Fruit fly (Drosophila melanogaster) Kc167 (cell line): ENCODE data around the gene epsilonCOP.

Experiments used
- Myc ChIP-seq: fragments of >200 bp; optimal IDR thresholded peaks from 2 replicates; lab custom pipeline; 2017; ENCODE audit warnings: missing external identifiers
- Sin3A ChIP-seq: fragments of >200 bp; optimal IDR thresholded peaks from 2 replicates; lab custom pipeline; 2018; ENCODE audit warnings: missing external identifiers
- h ChIP-seq: fragments of >200 bp; optimal IDR thresholded peaks from 3 replicates; lab custom pipeline; 2018; ENCODE audit warnings: missing external identifiers
- insv ChIP-seq: fragments of >200 bp; optimal IDR thresholded peaks from 3 replicates; lab custom pipeline; 2018; ENCODE audit warnings: missing external identifiers
- psq ChIP-seq: fragments of >200 bp; optimal IDR thresholded peaks from 2 replicates; lab custom pipeline; 2017; ENCODE audit warnings: missing external identifiers
- ttk ChIP-seq: sonication (Bioruptor generic); optimal IDR thresholded peaks from 2 replicates; lab custom pipeline; 2017; ENCODE audit warnings: missing external identifiers

Gene epsilonCOP

dm6 chr2L:6480212-6480994 is 8.5 kb upstream of the epsilonCOP start, which contains the start of the genes Sec61alpha and Daxx:
Gene Sec61alpha (minus strand): TSS chr2L:6480575.
Gene Daxx (plus strand): TSS chr2L:6480929.
- TF ChIP-seq ttk (lab: Kevin White, UChicago) (no peak), insv (lab: Kevin White, UChicago) (no peak), h (lab: Kevin White, UChicago) (no peak), Sin3A (lab: Kevin White, UChicago) (no peak), Myc (no peak), psq (lab: Kevin White, UChicago) (no peak)

- no peak for TF ChIP-seq h (lab: Kevin White, UChicago)
- no peak for TF ChIP-seq psq (lab: Kevin White, UChicago)
- no peak for TF ChIP-seq Sin3A (lab: Kevin White, UChicago)
Observed at dm6 chr2L:6481310-6481738, 7.6 kb upstream of the epsilonCOP start.

DNA sequence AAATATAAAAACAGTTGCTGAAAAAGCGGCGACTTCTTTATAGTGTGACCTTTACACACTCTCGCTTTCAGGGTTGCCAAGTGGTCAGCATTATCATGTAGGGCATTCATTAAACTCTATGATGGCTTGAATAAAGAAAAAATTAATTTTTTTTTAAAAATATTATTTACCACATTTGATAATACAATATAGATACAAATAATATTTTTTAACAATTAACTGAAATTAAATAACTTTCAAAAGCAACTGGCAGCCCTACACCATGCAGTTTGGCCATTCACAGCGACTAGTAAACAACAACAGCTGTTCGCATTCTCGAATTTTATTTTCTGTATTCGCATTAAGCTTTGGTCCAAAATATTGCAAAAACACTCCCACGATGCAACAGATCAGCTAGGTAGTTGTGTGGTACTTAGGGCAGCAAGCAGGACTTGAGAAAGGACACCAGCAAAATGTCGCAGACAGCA is 1.9 kb downstream of the epsilonCOP start, which contains the start of the genes Phf5a and CG31638:
Phf5a (minus strand) TSS at position 61 of the 467 bp plus-strand sequence.
CG31638 (plus strand) TSS at position 279 of the 467 bp plus-strand sequence.
- TF ChIP-seq insv (lab: Kevin White, UChicago): no peak
- TF ChIP-seq ttk (lab: Kevin White, UChicago): no peak
- no peak for TF ChIP-seq h (lab: Kevin White, UChicago)
- no peak for TF ChIP-seq Sin3A (lab: Kevin White, UChicago)
- no peak for TF ChIP-seq Myc
- TF ChIP-seq psq (lab: Kevin White, UChicago): no peak

DNA sequence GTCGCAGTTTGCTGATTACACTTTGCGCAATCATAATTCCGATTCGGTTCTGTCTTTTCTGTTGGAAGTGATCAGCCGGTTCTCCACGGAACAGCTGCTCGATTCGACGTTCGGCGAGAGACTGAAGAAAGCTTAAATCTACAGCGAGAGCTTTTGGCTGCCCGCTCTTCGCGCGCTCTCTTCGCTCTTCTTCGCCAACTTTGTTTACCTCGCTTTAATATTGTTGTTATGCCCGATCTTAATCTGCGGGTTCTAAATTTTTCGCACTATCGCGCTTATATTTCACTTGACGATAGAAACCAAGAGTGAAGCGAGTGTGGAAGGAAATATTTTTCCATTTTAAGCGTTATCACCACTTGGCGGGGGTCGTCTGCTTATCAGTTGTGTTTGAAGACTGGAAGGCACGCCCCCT is 5.5 kb downstream of the epsilonCOP start, which contains the start of gene CG9547:
CG9547 (minus strand) TSS at position 128 of the 412 bp plus-strand sequence.
- TF ChIP-seq psq (lab: Kevin White, UChicago) (no peak), h (lab: Kevin White, UChicago) (no peak), insv (lab: Kevin White, UChicago) (no peak), Sin3A (lab: Kevin White, UChicago) (no peak), Myc (no peak), ttk (lab: Kevin White, UChicago) (no peak)

DNA sequence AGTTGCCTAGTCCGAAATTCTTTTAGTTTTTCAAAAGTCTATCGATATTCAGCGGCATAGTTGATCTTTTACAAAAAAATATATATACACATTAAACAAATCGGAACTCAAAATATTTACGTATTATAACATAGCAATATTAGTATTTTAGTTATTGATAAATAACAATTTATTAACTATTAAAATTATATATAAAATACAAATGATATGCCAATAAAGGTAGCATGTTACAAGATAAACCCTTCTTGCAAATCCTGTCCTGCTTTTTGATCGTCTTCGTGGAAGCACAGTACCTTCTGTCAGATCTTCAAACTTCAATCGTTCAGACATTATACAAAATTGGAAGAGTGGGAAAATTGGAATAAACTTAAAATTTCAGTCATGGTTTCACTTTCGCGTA is 7.9 kb downstream of the epsilonCOP start, which contains the start of gene CG9550:
CG9550 (plus strand) TSS at position 301 of the 400 bp plus-strand sequence.
- TF ChIP-seq Myc (no peak), psq (lab: Kevin White, UChicago) (no peak), h (lab: Kevin White, UChicago) (no peak), Sin3A (lab: Kevin White, UChicago) (no peak), insv (lab: Kevin White, UChicago) (no peak), ttk (lab: Kevin White, UChicago) (no peak)

dm6 chr2L:6498448-6498847 is 9.6 kb downstream of the epsilonCOP start, which contains the start of gene CG31637:
Gene CG31637 (plus strand): TSS chr2L:6498647.
- TF ChIP-seq Sin3A (lab: Kevin White, UChicago) (no peak), Myc (no peak), insv (lab: Kevin White, UChicago) (no peak), h (lab: Kevin White, UChicago) (no peak)

- TF ChIP-seq Sin3A (lab: Kevin White, UChicago): no peak
- no peak for TF ChIP-seq ttk (lab: Kevin White, UChicago)
- TF ChIP-seq Myc: no peak
- no peak for TF ChIP-seq psq (lab: Kevin White, UChicago)
- no peak for TF ChIP-seq insv (lab: Kevin White, UChicago)
- TF ChIP-seq h (lab: Kevin White, UChicago): no peak
Observed at dm6 chr2L:6500648-6501325, 11.9 kb downstream of the epsilonCOP start.

- no peak for TF ChIP-seq ttk (lab: Kevin White, UChicago)
Observed at dm6 chr2L:6502887-6503723, 14.2 kb downstream of the epsilonCOP start.

- TF ChIP-seq psq (lab: Kevin White, UChicago) (no peak), h (lab: Kevin White, UChicago) (no peak), ttk (lab: Kevin White, UChicago) (no peak), Sin3A (lab: Kevin White, UChicago) (no peak), Myc (no peak), insv (lab: Kevin White, UChicago) (no peak)
Observed at dm6 chr2L:6503724-6504037, 14.8 kb downstream of the epsilonCOP start.

dm6 chr2L:6508666-6509065 is 19.8 kb downstream of the epsilonCOP start:
- TF ChIP-seq ttk (lab: Kevin White, UChicago): no peak
- TF ChIP-seq psq (lab: Kevin White, UChicago): no peak
- no peak for TF ChIP-seq Myc
- TF ChIP-seq Sin3A (lab: Kevin White, UChicago): no peak
- no peak for TF ChIP-seq h (lab: Kevin White, UChicago)

DNA sequence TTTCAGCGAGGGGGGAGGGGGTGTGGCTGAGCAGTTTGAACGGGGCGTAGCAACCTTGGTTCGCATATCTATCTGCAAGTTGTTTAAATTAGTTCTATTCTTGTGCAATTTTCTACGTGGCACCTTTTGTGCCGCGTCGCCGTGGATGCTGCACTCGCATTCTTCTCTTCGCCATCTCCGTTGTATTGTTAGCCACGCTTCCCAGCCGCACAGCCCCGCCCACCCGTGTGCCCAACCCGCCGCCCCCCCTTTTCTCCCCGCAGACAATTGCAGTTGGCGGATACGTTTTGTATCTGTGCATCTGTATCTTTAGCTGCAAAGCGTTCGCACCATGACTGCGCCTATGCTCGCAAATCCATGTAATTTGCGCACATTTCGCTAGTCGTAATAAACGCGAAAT is 25.1 kb downstream of the epsilonCOP start:
- TF ChIP-seq psq (lab: Kevin White, UChicago) (no peak), Sin3A (lab: Kevin White, UChicago) (no peak), insv (lab: Kevin White, UChicago) (no peak), ttk (lab: Kevin White, UChicago) (no peak), h (lab: Kevin White, UChicago) (no peak), Myc (no peak)
